Fruit fly (Drosophila melanogaster): ENCODE results near the gene CG11134.

CG11134 gene

dm6 chrX:13740062-13740461 is 2.3 kb downstream of the CG11134 start (continued):
- peak; percentile 75; the same call in 2 of the 3 replicates for TF ChIP-seq otp (GFP tag; IDR thresholded peaks at IDR 0.05)
- peak; percentile 17 for TF ChIP-seq kay (GFP tag; optimal IDR thresholded peaks at IDR 0.05)
- TF ChIP-seq CG17912 (GFP tag; optimal IDR thresholded peaks at IDR 0.05), result peak; percentile 59
- TF ChIP-seq slp2 (GFP tag; optimal IDR thresholded peaks at IDR 0.05), result peak; percentile 39
- TF ChIP-seq her (GFP tag; optimal IDR thresholded peaks at IDR 0.05), result peak; percentile 82
- peak; percentile 69 to 89 for TF ChIP-seq dpn (GFP tag; optimal IDR thresholded peaks at IDR 0.05)
- peak; percentile 70 for TF ChIP-seq seq (GFP tag; IDR thresholded peaks at IDR 0.05)
- peak; percentile 33 for TF ChIP-seq nmo (GFP tag; optimal IDR thresholded peaks at IDR 0.05)
- TF ChIP-seq danr (GFP tag; IDR thresholded peaks at IDR 0.05), result peak; percentile 47; the same call in 1 of the 2 replicates
- TF ChIP-seq CG10274 (GFP tag; optimal IDR thresholded peaks at IDR 0.05), result peak; percentile 49
- TF ChIP-seq fd96Cb (tag; optimal IDR thresholded peaks at IDR 0.05), result peak; percentile 65
- peak; percentile 75 for TF ChIP-seq CG7987 (GFP tag; optimal IDR thresholded peaks at IDR 0.05)
- TF ChIP-seq lilli (GFP tag; optimal IDR thresholded peaks at IDR 0.05), result peak; percentile 82
- TF ChIP-seq TFAM (GFP tag; optimal IDR thresholded peaks at IDR 0.05), result no peak
- no peak for TF ChIP-seq luna (GFP tag; optimal IDR thresholded peaks at IDR 0.05)
- TF ChIP-seq CG31365 (tag; optimal IDR thresholded peaks at IDR 0.05), result peak; percentile 4
- TF ChIP-seq CG12104 (GFP tag; optimal IDR thresholded peaks at IDR 0.05), result no peak
- TF ChIP-seq ham (GFP tag; IDR thresholded peaks at IDR 0.05), result no peak
- peak; percentile 83 for TF ChIP-seq CG10543 (GFP tag; optimal IDR thresholded peaks at IDR 0.05)
- peak; percentile 28 for TF ChIP-seq Ssrp (tag; optimal IDR thresholded peaks at IDR 0.05)
- TF ChIP-seq ase (GFP tag; IDR thresholded peaks at IDR 0.05), result peak; percentile 65; the same call in 2 of the 3 replicates
- TF ChIP-seq CTCF (GFP tag; optimal IDR thresholded peaks at IDR 0.05), result no peak
- TF ChIP-seq CG12391 (tag; optimal IDR thresholded peaks at IDR 0.05), result peak; percentile 66
- peak; percentile 47 for TF ChIP-seq CG33213 (GFP tag; optimal IDR thresholded peaks at IDR 0.05)
- no peak for TF ChIP-seq CG13775 (GFP tag; optimal IDR thresholded peaks at IDR 0.05)
- TF ChIP-seq ato (GFP tag; IDR thresholded peaks at IDR 0.05; ENCODE audit: partially characterized antibody), result no peak
- TF ChIP-seq hb (GFP tag; IDR thresholded peaks at IDR 0.05; ENCODE audit: partially characterized antibody), result no peak
- TF ChIP-seq Nf-YB (GFP tag; optimal IDR thresholded peaks at IDR 0.05), result no peak
- TF ChIP-seq CG6854 (GFP tag; optimal IDR thresholded peaks at IDR 0.05), result no peak
- TF ChIP-seq CG9817 (tag; optimal IDR thresholded peaks at IDR 0.05), result peak; percentile 84
- peak; percentile 57; the same call in 1 of the 2 replicates for TF ChIP-seq Taf1 (GFP tag; IDR thresholded peaks at IDR 0.05)
- TF ChIP-seq Dll (GFP tag; IDR thresholded peaks at IDR 0.05; ENCODE audit: partially characterized antibody), result no peak
- peak; percentile 85 for TF ChIP-seq Ada2b (GFP tag; IDR thresholded peaks at IDR 0.05)
- peak; percentile 82 for TF ChIP-seq CG17359 (tag; optimal IDR thresholded peaks at IDR 0.05)
- peak; percentile 67 for TF ChIP-seq tap (tag; optimal IDR thresholded peaks at IDR 0.05)
- TF ChIP-seq bbx (GFP tag; IDR thresholded peaks at IDR 0.05; ENCODE audit: partially characterized antibody), result no peak; the same call in 1 of the 2 replicates
- peak; percentile 80 for TF ChIP-seq HmgD (GFP tag; optimal IDR thresholded peaks at IDR 0.05)
- TF ChIP-seq Gsc (GFP tag; IDR thresholded peaks at IDR 0.05), result no peak
- TF ChIP-seq fu2 (GFP tag; optimal IDR thresholded peaks at IDR 0.05), result peak; percentile 66
- no peak for TF ChIP-seq CG6791 (GFP tag; IDR thresholded peaks at IDR 0.05; ENCODE audit: partially characterized antibody)
- TF ChIP-seq HmgZ (tag; optimal IDR thresholded peaks at IDR 0.05), result peak; percentile 76
- peak; percentile 49 for TF ChIP-seq Bdp1 (GFP tag; optimal IDR thresholded peaks at IDR 0.05)
- TF ChIP-seq CG5245 (GFP tag; optimal IDR thresholded peaks at IDR 0.05), result peak; percentile 67
- TF ChIP-seq Hr78 (GFP tag; optimal IDR thresholded peaks at IDR 0.05), result peak in 1 of 2 experiments; percentile 94
- TF ChIP-seq CG13296 (GFP tag; optimal IDR thresholded peaks at IDR 0.05), result peak; percentile 82
- peak; percentile 75 for TF ChIP-seq MTF-1 (GFP tag; optimal IDR thresholded peaks at IDR 0.05; ENCODE audit: borderline replicate concordance)
- no peak for TF ChIP-seq Lim3 (GFP tag; IDR thresholded peaks at IDR 0.05)
- TF ChIP-seq CG16813 (GFP tag; IDR thresholded peaks at IDR 0.05; ENCODE audit: partially characterized antibody), result no peak
- peak; percentile 70 for TF ChIP-seq CG1647 (GFP tag; optimal IDR thresholded peaks at IDR 0.05)
- TF ChIP-seq CG42726 (GFP tag; IDR thresholded peaks at IDR 0.05; ENCODE audit: partially characterized antibody), result no peak

Measured in whole organism, embryonic.